Comparison of ENCODE assay signal across 6 worm cellular contexts in the genomic region with DNA sequence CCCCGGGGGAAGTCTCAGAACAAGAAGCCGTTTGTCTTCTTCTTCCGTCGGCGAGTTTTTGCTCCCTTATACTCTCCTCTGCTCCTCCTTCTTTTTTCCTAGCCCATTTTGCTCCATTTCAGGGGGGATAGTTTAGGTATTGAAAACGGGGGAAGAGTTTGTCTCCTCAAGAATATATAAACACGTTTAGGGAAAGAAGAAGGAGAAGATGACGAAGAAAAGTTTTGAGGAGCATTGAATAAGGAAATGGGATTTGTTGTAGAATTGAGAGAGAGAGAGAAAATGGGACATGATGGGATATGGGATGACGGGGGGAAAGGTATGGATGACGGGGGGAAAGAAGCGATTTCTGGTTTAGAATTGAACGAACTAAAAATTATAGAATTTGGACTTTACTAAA.
TF ChIP-seq lines count a peak whose summit lies in the region.

No protein-coding gene starts in this region.

TF ChIP-seq in whole organism, L1 larva, 84 proteins besides CTCF, POLR2A, EP300 and RAD21:
- TF ChIP-seq lin-14 (GFP tag; optimal IDR thresholded peaks at IDR 0.05; lab: Kevin White, UChicago) (peak; percentile 63), fkh-10 (GFP tag; optimal IDR thresholded peaks at IDR 0.05; lab: Kevin White, UChicago) (peak; percentile 76), ces-1 (GFP tag; optimal IDR thresholded peaks at IDR 0.05; lab: Kevin White, UChicago) (peak; percentile 21), F16B12.6 (tag; optimal IDR thresholded peaks at IDR 0.05; lab: Kevin White, UChicago) (no peak), swsn-7 (tag; optimal IDR thresholded peaks at IDR 0.05; lab: Kevin White, UChicago) (no peak)

TF ChIP-seq in whole organism, L3 larva, 47 proteins besides CTCF, POLR2A, EP300 and RAD21:
- TF ChIP-seq nfya-1 (tag; optimal IDR thresholded peaks at IDR 0.05; lab: Kevin White, UChicago; ENCODE audit: insufficient read depth): peak; percentile 5
- TF ChIP-seq nhr-43 (tag; optimal IDR thresholded peaks at IDR 0.05; lab: Kevin White, UChicago; ENCODE audit: poor library complexity, severe bottlenecking): no peak
- peak; percentile 69 for TF ChIP-seq fkh-10 (GFP tag; optimal IDR thresholded peaks at IDR 0.05; lab: Kevin White, UChicago)

TF ChIP-seq in whole organism, L4 larva, 104 proteins besides CTCF, POLR2A, EP300 and RAD21:
- TF ChIP-seq vab-7 (GFP tag; IDR thresholded peaks at IDR 0.05; lab: Robert Waterston, UW): no peak
- no peak for TF ChIP-seq nhr-42 (GFP tag; IDR thresholded peaks at IDR 0.05; lab: Robert Waterston, UW)
- TF ChIP-seq ces-1 (GFP tag; optimal IDR thresholded peaks at IDR 0.05; lab: Kevin White, UChicago): peak; percentile 30
- peak; percentile 91 for TF ChIP-seq fkh-10 (GFP tag; optimal IDR thresholded peaks at IDR 0.05; lab: Kevin White, UChicago)
- TF ChIP-seq pqm-1 (tag; optimal IDR thresholded peaks at IDR 0.05; lab: Kevin White, UChicago): no peak
- peak in 1 of 2 experiments; percentile 38 for TF ChIP-seq unc-62 (GFP tag; optimal IDR thresholded peaks at IDR 0.05 in 1 of 2; lab: Kevin White, UChicago)
- TF ChIP-seq unc-62 (tag; optimal IDR thresholded peaks at IDR 0.05; lab: Kevin White, UChicago): no peak

TF ChIP-seq in whole organism, late embryonic, 69 proteins besides CTCF, POLR2A, EP300 and RAD21:
- TF ChIP-seq sox-4 (tag; optimal IDR thresholded peaks at IDR 0.05; lab: Kevin White, UChicago): no peak
- peak; percentile 87 for TF ChIP-seq unc-42 (tag; optimal IDR thresholded peaks at IDR 0.05; lab: Kevin White, UChicago)
- no peak for TF ChIP-seq mec-3 (tag; optimal IDR thresholded peaks at IDR 0.05; lab: Kevin White, UChicago; ENCODE audit: borderline replicate concordance)

TF ChIP-seq in whole organism, mixed stage, embryonic, 35 proteins besides CTCF, POLR2A, EP300 and RAD21:
- peak; percentile 93 for TF ChIP-seq ces-1 (GFP tag; optimal IDR thresholded peaks at IDR 0.05; lab: Kevin White, UChicago)
- no peak for TF ChIP-seq blmp-1 (tag; optimal IDR thresholded peaks at IDR 0.05; lab: Kevin White, UChicago)
- TF ChIP-seq elt-3 (tag; optimal IDR thresholded peaks at IDR 0.05; lab: Kevin White, UChicago): no peak
TF ChIP-seq in whole organism, mixed stage, embryonic: peak in this region for 1.

TF ChIP-seq in whole organism, young adult, 124 proteins besides CTCF, POLR2A, EP300 and RAD21:
- TF ChIP-seq F57A8.1 (GFP tag; optimal IDR thresholded peaks at IDR 0.05; lab: Kevin White, UChicago): no peak
- no peak for TF ChIP-seq lsl-1 (GFP tag; optimal IDR thresholded peaks at IDR 0.05; lab: Kevin White, UChicago)
- TF ChIP-seq zfh-2 (GFP tag; conservative IDR thresholded peaks at IDR 0.05; lab: Robert Waterston, UW): 0 out of 2 replicates have a peak, but pooled peaks have one; percentile 37
- no peak for TF ChIP-seq attf-5 (GFP tag; optimal IDR thresholded peaks at IDR 0.05; lab: Kevin White, UChicago)
- TF ChIP-seq bed-1 (GFP tag; IDR thresholded peaks at IDR 0.05; lab: Robert Waterston, UW): no peak
- no peak for TF ChIP-seq somi-1 (GFP tag; optimal IDR thresholded peaks at IDR 0.05; lab: Kevin White, UChicago)
